Fruit fly (Drosophila melanogaster): ENCODE data around the gene CG3862.

Gene CG3862

dm6 chr2L:825768-826263 lies at the start of gene CG3862, which contains the start of gene dock:
Gene CG3862 (minus strand): TSS chr2L:825861.
Gene dock (plus strand): TSS chr2L:825969.
- peak; percentile 2 for TF ChIP-seq gl (tag; optimal IDR thresholded peaks at IDR 0.05)
- TF ChIP-seq Snoo (tag; optimal IDR thresholded peaks at IDR 0.05): peak; percentile 4
- 0 out of 2 replicates have a peak, but pooled peaks have one; percentile 23 for TF ChIP-seq CG12605 (GFP tag; IDR thresholded peaks at IDR 0.05)
- TF ChIP-seq CG8159 (tag; optimal IDR thresholded peaks at IDR 0.05): peak; percentile 32
- TF ChIP-seq Ets98B (GFP tag; IDR thresholded peaks at IDR 0.05): peak; percentile 50; the same call in 1 of the 2 replicates
- TF ChIP-seq fd96Ca (GFP tag; IDR thresholded peaks at IDR 0.05): peak; percentile 55; the same call in 2 of the 3 replicates
- TF ChIP-seq CG10348 (GFP tag; IDR thresholded peaks at IDR 0.05): no peak
- peak; percentile 92 for TF ChIP-seq EcR (GFP tag; optimal IDR thresholded peaks at IDR 0.05)
- TF ChIP-seq CG32121 (GFP tag; IDR thresholded peaks at IDR 0.05): no peak
- TF ChIP-seq CG15710 (tag; optimal IDR thresholded peaks at IDR 0.05): peak; percentile 23
- peak; percentile 58 for TF ChIP-seq CG4496 (GFP tag; IDR thresholded peaks at IDR 0.05)
- no peak for TF ChIP-seq CG17806 (tag; optimal IDR thresholded peaks at IDR 0.05)
- TF ChIP-seq Pif1A (GFP tag; optimal IDR thresholded peaks at IDR 0.05): no peak
- TF ChIP-seq CG14655 (GFP tag; optimal IDR thresholded peaks at IDR 0.05): no peak
- no peak for TF ChIP-seq rn (GFP tag; IDR thresholded peaks at IDR 0.05)

- TF ChIP-seq Ets98B (GFP tag; IDR thresholded peaks at IDR 0.05) (0 out of 2 replicates have a peak, but pooled peaks have one; percentile 12), CG32121 (GFP tag; IDR thresholded peaks at IDR 0.05) (peak; percentile 40; the same call in 1 of the 2 replicates), CG17806 (tag; optimal IDR thresholded peaks at IDR 0.05) (no peak)
These were observed 48.3 kb upstream of the CG3862 start for dm6 chr2L:873724-874504.

dm6 chr2L:871419-871846 lies 45.8 kb upstream of the CG3862 start:
- no peak for TF ChIP-seq Pif1A (GFP tag; optimal IDR thresholded peaks at IDR 0.05)
- TF ChIP-seq Ets98B (GFP tag; IDR thresholded peaks at IDR 0.05): no peak

- TF ChIP-seq rn (GFP tag; IDR thresholded peaks at IDR 0.05): peak; percentile 36; the same call in 1 of the 2 replicates
- TF ChIP-seq CG15710 (tag; optimal IDR thresholded peaks at IDR 0.05): peak; percentile 62
- TF ChIP-seq Pif1B (GFP tag; optimal IDR thresholded peaks at IDR 0.05): peak; percentile 15
- no peak for TF ChIP-seq D1 (tag; optimal IDR thresholded peaks at IDR 0.05)
- peak; percentile 76; the same call in 2 of the 3 replicates for TF ChIP-seq fd96Ca (GFP tag; IDR thresholded peaks at IDR 0.05)
- peak; percentile 37 for TF ChIP-seq CG9948 (tag; optimal IDR thresholded peaks at IDR 0.05)
- no peak for TF ChIP-seq EcR (GFP tag; optimal IDR thresholded peaks at IDR 0.05)
- TF ChIP-seq Ets98B (GFP tag; IDR thresholded peaks at IDR 0.05): peak; percentile 30; the same call in 1 of the 2 replicates
- TF ChIP-seq CG8159 (tag; optimal IDR thresholded peaks at IDR 0.05): peak; percentile 55
- TF ChIP-seq CG4496 (GFP tag; IDR thresholded peaks at IDR 0.05): peak; percentile 81
- peak; percentile 38 for TF ChIP-seq CG17806 (tag; optimal IDR thresholded peaks at IDR 0.05)
- peak; percentile 12 for TF ChIP-seq Snoo (tag; optimal IDR thresholded peaks at IDR 0.05)
- TF ChIP-seq CG13204 (GFP tag; optimal IDR thresholded peaks at IDR 0.05): no peak
- peak; percentile 15 for TF ChIP-seq Pif1A (GFP tag; optimal IDR thresholded peaks at IDR 0.05)
- no peak for TF ChIP-seq CG14655 (GFP tag; optimal IDR thresholded peaks at IDR 0.05)
- TF ChIP-seq CG10348 (GFP tag; IDR thresholded peaks at IDR 0.05): no peak
- peak; percentile 43 for TF ChIP-seq CG8301 (tag; optimal IDR thresholded peaks at IDR 0.05)
- TF ChIP-seq CG12605 (GFP tag; IDR thresholded peaks at IDR 0.05): no peak; the same call in 1 of the 2 replicates
- TF ChIP-seq gl (tag; optimal IDR thresholded peaks at IDR 0.05): no peak
- peak; percentile 53 for TF ChIP-seq CG34367 (tag; optimal IDR thresholded peaks at IDR 0.05)
- TF ChIP-seq CG32121 (GFP tag; IDR thresholded peaks at IDR 0.05): peak; percentile 59; the same call in 1 of the 2 replicates
These were observed 45.2 kb upstream of the CG3862 start for dm6 chr2L:870749-871418.

dm6 chr2L:870285-870684 lies 44.6 kb upstream of the CG3862 start, which contains the start of gene PNUTS:
Gene PNUTS (plus strand): TSS chr2L:870465.
- TF ChIP-seq CG4496 (GFP tag; IDR thresholded peaks at IDR 0.05): no peak
- no peak for TF ChIP-seq rn (GFP tag; IDR thresholded peaks at IDR 0.05)
- no peak for TF ChIP-seq CG10348 (GFP tag; IDR thresholded peaks at IDR 0.05)
- no peak for TF ChIP-seq gl (tag; optimal IDR thresholded peaks at IDR 0.05)
- TF ChIP-seq CG13204 (GFP tag; optimal IDR thresholded peaks at IDR 0.05): no peak
- no peak for TF ChIP-seq CG8159 (tag; optimal IDR thresholded peaks at IDR 0.05)
- TF ChIP-seq Pif1A (GFP tag; optimal IDR thresholded peaks at IDR 0.05): no peak
- TF ChIP-seq CG12605 (GFP tag; IDR thresholded peaks at IDR 0.05): no peak
- no peak for TF ChIP-seq Ets98B (GFP tag; IDR thresholded peaks at IDR 0.05)
- TF ChIP-seq CG17806 (tag; optimal IDR thresholded peaks at IDR 0.05): no peak

- no peak for TF ChIP-seq CG14655 (GFP tag; optimal IDR thresholded peaks at IDR 0.05)
- TF ChIP-seq EcR (GFP tag; optimal IDR thresholded peaks at IDR 0.05): no peak
- no peak for TF ChIP-seq CG13204 (GFP tag; optimal IDR thresholded peaks at IDR 0.05)
- no peak for TF ChIP-seq fd96Ca (GFP tag; IDR thresholded peaks at IDR 0.05)
- no peak for TF ChIP-seq CG17806 (tag; optimal IDR thresholded peaks at IDR 0.05)
These were observed 43.9 kb upstream of the CG3862 start, which contains the start of gene dbe for dm6 chr2L:869497-870040. Gene dbe (minus strand): TSS chr2L:869857.

Data from whole organism, pupa.